Worm (Caenorhabditis elegans) whole organism, L4 larva: ENCODE measurements around the gene nhr-101.

Source experiments
- F49E8.2 ChIP-seq: sonication (generic microtip); optimal IDR thresholded peaks from 2 replicates; lab custom pipeline; 2016; ENCODE audit warnings: missing compliant biosample characterization, mild to moderate bottlenecking, missing genetic modification characterization, borderline replicate concordance
- aly-2 ChIP-seq: sonication (generic microtip); optimal IDR thresholded peaks from 2 replicates; lab custom pipeline; 2018; ENCODE audit warnings: missing biosample characterization, missing genetic modification characterization
- ces-1 ChIP-seq: fragments of 150-350 bp; sonication (generic microtip); optimal IDR thresholded peaks from 4 replicates; lab custom pipeline; 2014; ENCODE audit warnings: missing biosample characterization, missing genetic modification reagents, missing genetic modification characterization
- daf-12 ChIP-seq: fragments of 150-350 bp; optimal IDR thresholded peaks from 2 replicates; lab custom pipeline; 2014; ENCODE audit warnings: missing biosample characterization, missing genetic modification reagents, missing genetic modification characterization
- lin-29 ChIP-seq: fragments of 200-800 bp; sonication (Bioruptor generic); IDR thresholded peaks from 2 replicates; pipeline ENCODE4 v1.3.6; 2022; ENCODE audit warnings: missing genetic modification reagents, missing genetic modification characterization, missing compliant biosample characterization
- lin-38 ChIP-seq: fragments of 200-800 bp; sonication (Bioruptor generic); IDR thresholded peaks from 2 replicates; pipeline ENCODE4 v1.3.6; 2022; ENCODE audit warnings: missing genetic modification reagents, missing genetic modification characterization, missing compliant biosample characterization
- lin-39 ChIP-seq: fragments of 150-350 bp; optimal IDR thresholded peaks from 2 replicates; lab custom pipeline; 2014; ENCODE audit warnings: missing biosample characterization, missing genetic modification reagents, missing genetic modification characterization
- set-16 ChIP-seq: fragments of 200-800 bp; sonication (Bioruptor generic); IDR thresholded peaks from 2 replicates; pipeline ENCODE4 v1.3.6; 2022; ENCODE audit warnings: missing genetic modification reagents, missing genetic modification characterization, missing compliant biosample characterization
- snpc-4 ChIP-seq: fragments of 150-350 bp; optimal IDR thresholded peaks from 2 replicates; lab custom pipeline; 2014; ENCODE audit warnings: missing biosample characterization, missing genetic modification characterization
- unc-39 ChIP-seq: sonication (generic microtip); optimal IDR thresholded peaks from 2 replicates; lab custom pipeline; 2017; ENCODE audit warnings: missing biosample characterization, missing genetic modification characterization
- unc-62 ChIP-seq, 3 experiments: fragments of 150-350 bp in 1 of 3; sonication (generic microtip); optimal IDR thresholded peaks in 2 of 3; peaks in 1 of 3; 1 replicate in 1 of 3; 2 replicates in 2 of 3; lab custom pipeline; 2014 to 2017; ENCODE audit warnings: missing biosample characterization in 3 of 3, missing genetic modification characterization in 3 of 3, missing genetic modification reagents in 3 of 3, missing genotype in 1 of 3
- zip-11 ChIP-seq: fragments of 200-800 bp; sonication (Bioruptor generic); IDR thresholded peaks from 2 replicates; pipeline ENCODE4 v1.3.6; 2022; ENCODE audit warnings: missing genetic modification characterization, missing compliant biosample characterization

ce11 chrV:11570169-11570651 is at the start of gene nhr-101, which contains the start of gene pms-2:
- TF ChIP-seq lin-29 (GFP tag; lab: Robert Waterston, UW): no peak
- no peak for TF ChIP-seq snpc-4 (tag; lab: Kevin White, UChicago)
- no peak for TF ChIP-seq unc-62 (GFP tag; optimal IDR thresholded peaks at IDR 0.05 in 1 of 2; lab: Kevin White, UChicago)
- TF ChIP-seq unc-62 (tag; optimal IDR thresholded peaks at IDR 0.05; lab: Kevin White, UChicago): no peak
- no peak for TF ChIP-seq daf-12 (tag; lab: Kevin White, UChicago)
- no peak for TF ChIP-seq ces-1
- no peak for TF ChIP-seq F49E8.2 (tag; lab: Kevin White, UChicago)
- TF ChIP-seq unc-39 (tag; lab: Kevin White, UChicago): no peak
- no peak for TF ChIP-seq lin-38
- TF ChIP-seq set-16 (GFP tag; lab: Robert Waterston, UW): no peak
- no peak for TF ChIP-seq zip-11 (GFP tag; lab: Robert Waterston, UW)
- no peak for TF ChIP-seq lin-39 (tag; lab: Kevin White, UChicago)
- no peak for TF ChIP-seq aly-2 (tag; lab: Kevin White, UChicago)
